Worm (Caenorhabditis elegans): ENCODE data around the gene T05C12.11.

DNA sequence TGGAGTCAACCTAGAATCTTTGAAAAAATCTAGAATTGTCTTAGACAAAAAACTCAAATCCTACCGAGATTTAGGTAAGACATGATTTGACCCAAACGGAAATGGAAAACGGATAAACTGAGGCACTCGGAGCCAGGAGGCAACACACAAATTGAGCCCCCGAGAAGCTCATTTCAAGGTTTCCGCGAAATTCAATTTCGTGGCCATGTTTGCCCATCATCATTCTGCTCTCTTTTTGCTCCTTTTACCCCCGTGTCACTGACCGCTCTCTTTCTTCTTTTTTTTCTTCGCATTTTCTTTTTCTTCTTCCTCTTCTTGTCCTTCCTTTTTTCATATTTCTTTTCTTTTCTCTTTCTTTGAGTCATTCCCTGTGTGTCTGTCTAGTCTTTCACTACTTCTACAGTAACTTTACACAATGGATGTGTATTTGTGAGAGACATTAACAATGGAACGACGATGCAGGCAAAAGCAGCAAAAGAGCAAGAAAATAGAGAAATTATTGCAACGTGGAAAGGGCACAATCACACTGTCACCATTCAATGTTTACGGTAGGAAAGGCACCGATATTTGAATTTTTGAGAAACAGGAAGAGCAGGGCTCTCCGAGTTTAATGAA is 17.5 kb downstream of the T05C12.11 start:
- TF ChIP-seq dao-5 (tag; optimal IDR thresholded peaks at IDR 0.05) (no peak), W03F9.2 (tag; optimal IDR thresholded peaks at IDR 0.05) (no peak), him-1 (tag; optimal IDR thresholded peaks at IDR 0.05) (no peak)
